Worm (Caenorhabditis elegans) whole organism, L4 larva: Measurements from ENCODE around the gene C34E10.12.

ENCODE experiments used
- attf-4 ChIP-seq: sonication (generic microtip); optimal IDR thresholded peaks from 3 replicates; lab custom pipeline; 2017; ENCODE audit warnings: missing biosample characterization, missing genetic modification characterization
- ceh-32 ChIP-seq: sonication (generic microtip); optimal IDR thresholded peaks from 2 replicates; lab custom pipeline; 2016; ENCODE audit warnings: mild to moderate bottlenecking, missing genetic modification characterization, missing compliant biosample characterization; ENCODE audit not compliant: poor library complexity
- dve-1 ChIP-seq: sonication (generic microtip); optimal IDR thresholded peaks from 2 replicates; lab custom pipeline; 2017; ENCODE audit warnings: antibody characterized with exemption, mild to moderate bottlenecking, missing genetic modification characterization, missing compliant biosample characterization; ENCODE audit not compliant: insufficient read depth
- egl-27 ChIP-seq: sonication (generic microtip); optimal IDR thresholded peaks from 3 replicates; lab custom pipeline; 2017; ENCODE audit warnings: missing biosample characterization, missing genetic modification reagents, missing genetic modification characterization
- egl-43 ChIP-seq: fragments of 200-800 bp; sonication (Bioruptor generic); IDR thresholded peaks from 2 replicates; pipeline ENCODE4 v1.3.6; 2022; ENCODE audit warnings: missing genetic modification reagents, missing genetic modification characterization, missing compliant biosample characterization
- fos-1 ChIP-seq: fragments of 150-350 bp; optimal IDR thresholded peaks from 2 replicates; lab custom pipeline; 2014; ENCODE audit warnings: missing biosample characterization, missing genetic modification characterization
- lin-15B ChIP-seq: fragments of 150-350 bp; sonication (generic microtip); optimal IDR thresholded peaks from 3 replicates; lab custom pipeline; 2014; ENCODE audit warnings: missing biosample characterization, missing genetic modification characterization
- lir-3 ChIP-seq: sonication (generic microtip); optimal IDR thresholded peaks from 2 replicates; lab custom pipeline; 2016; ENCODE audit warnings: mild to moderate bottlenecking, missing genetic modification characterization, missing compliant biosample characterization
- nhr-102 ChIP-seq: sonication (generic microtip); optimal IDR thresholded peaks from 2 replicates; lab custom pipeline; 2016; ENCODE audit warnings: mild to moderate bottlenecking, missing genetic modification characterization, moderate library complexity, missing compliant biosample characterization
- nhr-111 ChIP-seq: fragments of 200-800 bp; sonication (Bioruptor generic); optimal IDR thresholded peaks from 2 replicates; lab custom pipeline; 2018; ENCODE audit warnings: mild to moderate bottlenecking, missing genetic modification characterization, missing compliant biosample characterization
- ztf-11 ChIP-seq: fragments of 150-350 bp; optimal IDR thresholded peaks from 2 replicates; lab custom pipeline; 2014; ENCODE audit warnings: missing biosample characterization, missing genetic modification characterization

DNA sequence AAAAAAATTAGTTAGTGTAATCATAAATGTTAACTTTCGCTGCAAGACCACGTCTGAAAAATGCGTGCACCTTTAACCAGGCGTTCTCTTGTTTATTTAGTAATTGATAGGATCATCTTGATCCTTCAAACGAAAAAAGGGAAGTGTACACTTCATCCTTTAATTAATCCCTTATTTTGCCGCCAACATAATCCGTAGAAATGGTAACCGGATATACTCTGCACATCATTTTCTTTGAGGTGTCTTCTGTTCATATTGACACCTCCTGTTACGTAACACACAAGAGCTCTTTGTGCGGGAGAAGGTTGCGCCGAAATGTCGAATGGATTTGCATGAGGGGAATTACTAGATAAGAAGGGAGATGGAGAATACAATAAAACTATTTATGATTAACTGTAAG, 21.0 kb upstream of the C34E10.12 start:
- TF ChIP-seq lin-15B (tag; lab: Kevin White, UChicago), result no peak
- TF ChIP-seq nhr-102 (tag; lab: Kevin White, UChicago), result no peak
- TF ChIP-seq lir-3 (tag; lab: Kevin White, UChicago), result no peak
- no peak for TF ChIP-seq fos-1 (tag; lab: Kevin White, UChicago)
- no peak for TF ChIP-seq ztf-11
- no peak for TF ChIP-seq nhr-111 (GFP tag; lab: Kevin White, UChicago)
- TF ChIP-seq attf-4 (tag; lab: Kevin White, UChicago), result no peak
- no peak for TF ChIP-seq dve-1
- no peak for TF ChIP-seq egl-27
- no peak for TF ChIP-seq ceh-32 (tag; lab: Kevin White, UChicago)
- TF ChIP-seq egl-43 (GFP tag; lab: Robert Waterston, UW), result no peak
